Worm (Caenorhabditis elegans) whole organism, mixed stage, embryonic: Measurements from ENCODE around the gene srw-85.

Experiments
- cnd-1 ChIP-seq: fragments of 200-800 bp; sonication (Bioruptor generic); optimal IDR thresholded peaks from 2 replicates; lab custom pipeline; 2018; ENCODE audit warnings: mild to moderate bottlenecking, missing genetic modification characterization, missing compliant biosample characterization
- elt-1 ChIP-seq: sonication (generic microtip); optimal IDR thresholded peaks from 2 replicates; lab custom pipeline; 2017; ENCODE audit warnings: missing genetic modification characterization, mild to moderate bottlenecking, missing compliant biosample characterization, antibody characterized with exemption, moderate library complexity, borderline replicate concordance; ENCODE audit not compliant: insufficient read depth
- nhr-237 ChIP-seq: fragments of 150-350 bp; optimal IDR thresholded peaks from 2 replicates; lab custom pipeline; 2014; ENCODE audit warnings: missing biosample characterization, missing genetic modification characterization
- pha-4 ChIP-seq: fragments of 150-350 bp; optimal IDR thresholded peaks from 2 replicates; lab custom pipeline; 2018; ENCODE audit warnings: missing biosample characterization, missing genetic modification reagents, missing genetic modification characterization

DNA sequence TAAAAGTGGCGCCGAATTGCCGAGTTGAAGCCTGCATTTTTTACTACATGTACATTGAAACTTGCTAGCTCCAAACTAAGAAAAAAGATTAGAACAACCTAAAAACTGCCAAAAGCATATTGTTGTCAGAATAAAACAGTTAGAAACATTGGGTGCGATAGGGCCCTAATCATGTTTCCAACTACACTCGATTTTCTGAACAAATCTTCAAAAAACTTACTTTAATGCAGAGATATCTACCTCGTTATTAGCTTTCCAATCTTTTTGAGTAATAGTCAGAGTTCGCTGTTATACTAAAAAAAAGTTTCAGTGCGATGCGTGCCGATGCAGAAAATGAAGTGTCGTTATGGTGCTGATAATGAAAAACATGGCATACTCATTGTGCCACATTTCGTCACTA lies 24.7 kb upstream of the srw-85 start, which contains the start of the genes Y43F8B.13 and Y43F8B.14:
- TF ChIP-seq nhr-237 (tag; lab: Kevin White, UChicago): no peak
- TF ChIP-seq pha-4 (tag; lab: Kevin White, UChicago): no peak
- no peak for TF ChIP-seq cnd-1 (tag; lab: Kevin White, UChicago)
- TF ChIP-seq elt-1 (tag; lab: Kevin White, UChicago): no peak
